Fruit fly (Drosophila melanogaster): ENCODE measurements around the gene pn.

Gene pn

DNA sequence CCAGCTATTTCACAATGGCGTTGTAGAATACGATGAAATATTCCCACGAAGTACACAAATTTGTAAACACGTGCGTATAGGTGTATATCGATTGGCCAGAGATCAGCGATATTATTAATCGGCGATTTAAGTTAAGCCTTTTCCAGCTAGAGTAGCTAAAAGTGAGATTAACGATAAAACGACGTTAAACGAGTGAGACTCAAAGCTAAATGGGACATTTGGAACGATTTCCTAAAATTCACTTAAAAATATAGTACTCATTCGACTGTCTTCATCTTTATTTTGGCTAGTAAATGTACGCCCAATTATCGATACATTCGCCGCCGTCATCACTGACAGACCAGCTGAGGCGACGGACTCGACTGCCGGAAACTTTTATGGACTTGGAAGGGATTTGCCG lies 3.6 kb downstream of the pn start, which contains the start of the genes Nmd3 and CG17776 (continued):
- TF ChIP-seq CG17361 (GFP tag; IDR thresholded peaks at IDR 0.05) (no peak), Sry-δ (GFP tag; optimal IDR thresholded peaks at IDR 0.05) (peak; percentile 73), Eip74EF (GFP tag; optimal IDR thresholded peaks at IDR 0.05) (no peak), bbx (GFP tag; IDR thresholded peaks at IDR 0.05; ENCODE audit: partially characterized antibody) (peak; percentile 37; the same call in 1 of the 2 replicates), Sin3A (optimal IDR thresholded peaks at IDR 0.05) (peak; percentile 60), CG1792 (GFP tag; optimal IDR thresholded peaks at IDR 0.05) (no peak), jigr1 (GFP tag; IDR thresholded peaks at IDR 0.05) (no peak), Usf (GFP tag; optimal IDR thresholded peaks at IDR 0.05) (no peak), dm (GFP tag; optimal IDR thresholded peaks at IDR 0.05) (peak; percentile 93), luna (GFP tag; optimal IDR thresholded peaks at IDR 0.05) (no peak), YL-1 (GFP tag; optimal IDR thresholded peaks at IDR 0.05) (peak; percentile 46), CHES-1-like (GFP tag; optimal IDR thresholded peaks at IDR 0.05) (peak; percentile 26), jumu (GFP tag; optimal IDR thresholded peaks at IDR 0.05) (no peak), Bdp1 (GFP tag; optimal IDR thresholded peaks at IDR 0.05) (peak; percentile 28), CG4328 (GFP tag; optimal IDR thresholded peaks at IDR 0.05) (no peak), tx (GFP tag; optimal IDR thresholded peaks at IDR 0.05) (no peak), Dp (GFP tag; optimal IDR thresholded peaks at IDR 0.05) (peak; percentile 42), zen2 (GFP tag; IDR thresholded peaks at IDR 0.05; ENCODE audit: partially characterized antibody) (peak; percentile 63; the same call in 2 of the 3 replicates), insv (GFP tag; optimal IDR thresholded peaks at IDR 0.05) (no peak), CG2120 (GFP tag; optimal IDR thresholded peaks at IDR 0.05) (peak; percentile 35), CG30020 (tag; optimal IDR thresholded peaks at IDR 0.05) (peak; percentile 8), CG4730 (GFP tag; IDR thresholded peaks at IDR 0.05) (no peak), Hsf (GFP tag; optimal IDR thresholded peaks at IDR 0.05) (no peak), CG13624 (GFP tag; optimal IDR thresholded peaks at IDR 0.05) (peak; percentile 46), dpn (GFP tag; optimal IDR thresholded peaks at IDR 0.05) (peak in 1 of 2 experiments; percentile 5), CG3838 (GFP tag; optimal IDR thresholded peaks at IDR 0.05) (no peak), aop (GFP tag; IDR thresholded peaks at IDR 0.05) (no peak), CoRest (tag; optimal IDR thresholded peaks at IDR 0.05) (no peak), dimm (GFP tag; IDR thresholded peaks at IDR 0.05) (no peak), CG33557 (GFP tag; optimal IDR thresholded peaks at IDR 0.05) (no peak), Doc3 (GFP tag; IDR thresholded peaks at IDR 0.05; ENCODE audit: partially characterized antibody) (peak; percentile 58; the same call in 1 of the 3 replicates), CG17612 (GFP tag; IDR thresholded peaks at IDR 0.05) (no peak), bcd (GFP tag; optimal IDR thresholded peaks at IDR 0.05) (peak; percentile 33), CG2116 (GFP tag; optimal IDR thresholded peaks at IDR 0.05) (peak; percentile 77), knrl (GFP tag; IDR thresholded peaks at IDR 0.05; ENCODE audit: partially characterized antibody) (peak; percentile 58; the same call in 2 of the 3 replicates), Dbx (GFP tag; IDR thresholded peaks at IDR 0.05) (peak; percentile 36; the same call in 1 of the 3 replicates), inv (GFP tag; IDR thresholded peaks at IDR 0.05; ENCODE audit: partially characterized antibody) (peak; percentile 51), CG8944 (GFP tag; optimal IDR thresholded peaks at IDR 0.05) (no peak), bowl (GFP tag; IDR thresholded peaks at IDR 0.05) (no peak), HLH4C (GFP tag; IDR thresholded peaks at IDR 0.05; ENCODE audit: partially characterized antibody) (peak; percentile 88), chinmo (GFP tag; IDR thresholded peaks at IDR 0.05; ENCODE audit: partially characterized antibody) (0 out of 4 replicates have a peak, but pooled peaks have one; percentile 17), BEAF-32 (GFP tag; optimal IDR thresholded peaks at IDR 0.05) (peak; percentile 68), CG12769 (tag; optimal IDR thresholded peaks at IDR 0.05) (no peak), Med (GFP tag) (peak; percentile 71), CG16813 (GFP tag; IDR thresholded peaks at IDR 0.05; ENCODE audit: partially characterized antibody) (peak; percentile 74), CG9215 (GFP tag; IDR thresholded peaks at IDR 0.05) (no peak), Hr3 (GFP tag; optimal IDR thresholded peaks at IDR 0.05) (no peak), CG10543 (GFP tag; optimal IDR thresholded peaks at IDR 0.05) (no peak), wek (GFP tag; optimal IDR thresholded peaks at IDR 0.05) (no peak), Dll (GFP tag; IDR thresholded peaks at IDR 0.05; ENCODE audit: partially characterized antibody) (peak; percentile 79)
